Worm (Caenorhabditis elegans) whole organism, mixed stage, embryonic: Measurements from ENCODE around the gene mrps-34.

Experiments used
- M03D4.4 ChIP-seq: sonication (generic microtip); optimal IDR thresholded peaks from 2 replicates; lab custom pipeline; 2017; ENCODE audit warnings: mild to moderate bottlenecking, missing genetic modification characterization, missing compliant biosample characterization
- bed-3 ChIP-seq: fragments of 200-800 bp; sonication (Bioruptor generic); optimal IDR thresholded peaks from 3 replicates; lab custom pipeline; 2018; ENCODE audit warnings: mild to moderate bottlenecking, missing genetic modification characterization, moderate library complexity, missing compliant biosample characterization
- blmp-1 ChIP-seq: fragments of 150-350 bp; optimal IDR thresholded peaks from 2 replicates; lab custom pipeline; 2014; ENCODE audit warnings: missing biosample characterization, missing genetic modification characterization
- ceh-39 ChIP-seq: fragments of 150-350 bp; optimal IDR thresholded peaks from 2 replicates; lab custom pipeline; 2014; ENCODE audit warnings: missing biosample characterization, missing genetic modification characterization
- ceh-43 ChIP-seq: fragments of 200-800 bp; sonication (Bioruptor generic); optimal IDR thresholded peaks from 2 replicates; lab custom pipeline; 2018; ENCODE audit warnings: mild to moderate bottlenecking, missing genetic modification characterization, moderate library complexity, missing compliant biosample characterization
- ceh-83 ChIP-seq: fragments of 200-800 bp; sonication (Bioruptor generic); optimal IDR thresholded peaks from 2 replicates; lab custom pipeline; 2018; ENCODE audit warnings: mild to moderate bottlenecking, missing genetic modification characterization, missing compliant biosample characterization
- ces-1 ChIP-seq: fragments of 150-350 bp; optimal IDR thresholded peaks from 2 replicates; lab custom pipeline; 2014; ENCODE audit warnings: missing biosample characterization, missing genetic modification reagents, missing genetic modification characterization
- cnd-1 ChIP-seq: fragments of 200-800 bp; sonication (Bioruptor generic); optimal IDR thresholded peaks from 2 replicates; lab custom pipeline; 2018; ENCODE audit warnings: mild to moderate bottlenecking, missing genetic modification characterization, missing compliant biosample characterization
- drap-1 ChIP-seq: fragments of 200-800 bp; sonication (Bioruptor generic); optimal IDR thresholded peaks from 3 replicates; lab custom pipeline; 2018; ENCODE audit warnings: mild to moderate bottlenecking, missing genetic modification characterization, missing compliant biosample characterization
- elt-1 ChIP-seq: sonication (generic microtip); optimal IDR thresholded peaks from 2 replicates; lab custom pipeline; 2017; ENCODE audit warnings: missing genetic modification characterization, mild to moderate bottlenecking, missing compliant biosample characterization, antibody characterized with exemption, moderate library complexity, borderline replicate concordance; ENCODE audit not compliant: insufficient read depth
- elt-3 ChIP-seq: fragments of 150-350 bp; optimal IDR thresholded peaks from 2 replicates; lab custom pipeline; 2014; ENCODE audit warnings: missing biosample characterization, missing genetic modification characterization
- flh-1 ChIP-seq: fragments of 200-800 bp; sonication (Bioruptor generic); optimal IDR thresholded peaks from 2 replicates; lab custom pipeline; 2018; ENCODE audit warnings: mild to moderate bottlenecking, missing genetic modification characterization, moderate library complexity, missing compliant biosample characterization
- ham-2 ChIP-seq: fragments of 200-800 bp; sonication (Bioruptor generic); optimal IDR thresholded peaks from 2 replicates; lab custom pipeline; 2018; ENCODE audit warnings: mild to moderate bottlenecking, missing genetic modification characterization, missing compliant biosample characterization
- hlh-1 ChIP-seq: fragments of 150-350 bp; optimal IDR thresholded peaks from 2 replicates; lab custom pipeline; 2014; ENCODE audit warnings: missing biosample characterization, missing genetic modification reagents, missing genetic modification characterization
- lin-13 ChIP-seq: fragments of 150-350 bp; optimal IDR thresholded peaks from 2 replicates; lab custom pipeline; 2014; ENCODE audit warnings: missing biosample characterization, missing genetic modification characterization
- lin-32 ChIP-seq: fragments of 200-800 bp; sonication (Bioruptor generic); optimal IDR thresholded peaks from 2 replicates; lab custom pipeline; 2018; ENCODE audit warnings: mild to moderate bottlenecking, missing genetic modification characterization, missing compliant biosample characterization
- lsy-2 ChIP-seq: fragments of 150-350 bp; optimal IDR thresholded peaks from 2 replicates; lab custom pipeline; 2014; ENCODE audit warnings: missing biosample characterization, missing genetic modification characterization
- mab-5 ChIP-seq: fragments of 150-350 bp; optimal IDR thresholded peaks from 2 replicates; lab custom pipeline; 2014; ENCODE audit warnings: missing biosample characterization, missing genetic modification characterization
- mep-1 ChIP-seq: fragments of 150-350 bp; optimal IDR thresholded peaks from 2 replicates; lab custom pipeline; 2017; ENCODE audit warnings: missing biosample characterization, missing genetic modification reagents, missing genetic modification characterization, inconsistent platforms
- mls-2 ChIP-seq: sonication (generic microtip); optimal IDR thresholded peaks from 2 replicates; lab custom pipeline; 2016; ENCODE audit warnings: mild to moderate bottlenecking, missing genetic modification characterization, moderate library complexity, missing compliant biosample characterization
- nhr-12 ChIP-seq: fragments of 150-350 bp; optimal IDR thresholded peaks from 2 replicates; lab custom pipeline; 2014; ENCODE audit warnings: missing biosample characterization, missing genetic modification characterization
- nhr-2 ChIP-seq: fragments of 150-350 bp; optimal IDR thresholded peaks from 2 replicates; lab custom pipeline; 2014; ENCODE audit warnings: missing biosample characterization, missing genetic modification characterization
- nhr-237 ChIP-seq: fragments of 150-350 bp; optimal IDR thresholded peaks from 2 replicates; lab custom pipeline; 2014; ENCODE audit warnings: missing biosample characterization, missing genetic modification characterization
- nhr-76 ChIP-seq: sonication (generic microtip); optimal IDR thresholded peaks from 2 replicates; lab custom pipeline; 2017; ENCODE audit warnings: missing biosample characterization, missing genetic modification characterization
- pha-4 ChIP-seq: fragments of 150-350 bp; optimal IDR thresholded peaks from 2 replicates; lab custom pipeline; 2018; ENCODE audit warnings: missing biosample characterization, missing genetic modification reagents, missing genetic modification characterization
- snpc-4 ChIP-seq: fragments of 150-350 bp; optimal IDR thresholded peaks from 2 replicates; lab custom pipeline; 2014; ENCODE audit warnings: missing biosample characterization, missing genetic modification characterization
- sptf-1 ChIP-seq: sonication (generic microtip); optimal IDR thresholded peaks from 2 replicates; lab custom pipeline; 2017; ENCODE audit warnings: mild to moderate bottlenecking, missing genetic modification characterization, moderate library complexity, missing compliant biosample characterization
- tbx-8 ChIP-seq: fragments of 200-800 bp; sonication (Bioruptor generic); optimal IDR thresholded peaks from 2 replicates; lab custom pipeline; 2018; ENCODE audit warnings: mild to moderate bottlenecking, missing genetic modification characterization, moderate library complexity, missing compliant biosample characterization
- unc-120 ChIP-seq: sonication (generic microtip); optimal IDR thresholded peaks from 2 replicates; lab custom pipeline; 2017; ENCODE audit warnings: missing genetic modification characterization, missing compliant biosample characterization; ENCODE audit not compliant: poor library complexity, severe bottlenecking
- zip-8 ChIP-seq: fragments of 150-350 bp; optimal IDR thresholded peaks from 2 replicates; lab custom pipeline; 2014; ENCODE audit warnings: missing biosample characterization, missing genetic modification characterization
- ztf-11 ChIP-seq: fragments of 150-350 bp; optimal IDR thresholded peaks from 2 replicates; lab custom pipeline; 2014; ENCODE audit warnings: missing biosample characterization, missing genetic modification characterization

Gene mrps-34

DNA sequence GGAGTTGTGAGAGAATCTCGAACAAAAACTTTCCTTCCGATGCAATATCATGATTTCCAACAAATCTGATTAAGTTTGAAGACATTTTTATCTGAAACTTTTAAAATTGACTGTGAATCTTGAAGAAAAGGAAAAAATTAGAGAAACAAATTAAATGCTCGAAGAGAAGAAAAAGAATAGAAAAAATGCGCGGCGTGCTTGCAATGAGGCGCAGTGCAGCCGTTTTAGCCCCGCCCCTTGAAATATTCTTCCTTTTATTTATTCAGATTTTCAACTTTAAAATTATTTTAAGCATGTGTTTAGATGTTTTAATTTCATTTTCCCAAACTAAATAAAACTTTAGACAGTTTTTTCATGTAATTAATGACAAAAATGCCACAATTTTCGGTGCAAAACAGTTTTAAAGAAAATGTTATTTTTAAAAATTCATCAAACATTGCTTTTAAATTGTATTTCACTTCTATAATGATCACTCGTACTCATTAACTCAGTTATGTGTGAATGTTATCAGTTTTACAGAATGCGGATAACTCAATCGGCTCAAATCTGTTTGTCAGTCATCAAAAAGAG lies at the start of gene mrps-34, which contains the start of gene cisd-3.1:
mrps-34 (minus strand) TSS at position 91 of the 570 bp plus-strand sequence.
cisd-3.1 (plus strand) TSS at position 520 of the 570 bp plus-strand sequence.
- TF ChIP-seq mab-5 (tag; lab: Kevin White, UChicago), result peak; percentile 16
- TF ChIP-seq ceh-43 (GFP tag; lab: Kevin White, UChicago), result peak; percentile 58
- peak; percentile 58 for TF ChIP-seq sptf-1
- peak; percentile 47 for TF ChIP-seq lsy-2 (tag; lab: Kevin White, UChicago)
- TF ChIP-seq blmp-1 (tag; lab: Kevin White, UChicago), result peak; percentile 23
- peak; percentile 57 for TF ChIP-seq M03D4.4 (tag; lab: Kevin White, UChicago)
- peak; percentile 18 for TF ChIP-seq hlh-1
- no peak for TF ChIP-seq drap-1 (GFP tag; lab: Kevin White, UChicago)
- no peak for TF ChIP-seq ces-1 (GFP tag; lab: Kevin White, UChicago)
- TF ChIP-seq nhr-237, result no peak
- TF ChIP-seq mls-2, result peak; percentile 32
- TF ChIP-seq elt-3 (tag; lab: Kevin White, UChicago), result no peak
- TF ChIP-seq unc-120 (tag; lab: Kevin White, UChicago), result peak; percentile 6
- TF ChIP-seq mep-1 (tag; lab: Kevin White, UChicago), result peak; percentile 26
- TF ChIP-seq bed-3 (GFP tag; lab: Kevin White, UChicago), result no peak
- peak; percentile 12 for TF ChIP-seq cnd-1
- TF ChIP-seq, all 35 proteins: peak for 11

DNA sequence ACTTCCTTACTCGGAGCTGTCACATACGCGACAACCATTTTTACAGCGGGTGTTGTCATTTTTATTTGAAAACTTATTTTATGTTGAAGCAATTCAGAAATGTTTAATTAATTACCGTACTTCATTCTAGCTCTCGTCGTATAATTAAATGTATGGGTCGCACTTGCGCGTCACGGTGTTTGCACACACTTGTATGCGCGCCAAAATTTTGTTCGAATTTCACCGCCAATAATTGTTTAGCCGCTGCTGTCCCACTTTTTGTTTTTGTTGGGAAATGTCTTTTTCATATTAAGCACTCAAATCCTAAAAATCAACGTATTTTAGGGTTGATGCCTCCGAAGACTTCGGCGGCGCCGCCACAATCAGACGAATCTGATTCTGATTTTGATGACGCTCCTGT lies 44.9 kb upstream of the mrps-34 start, which contains the start of the genes F35G12.7 and smc-4:
F35G12.7 (minus strand) TSS at position 154 of the 400 bp plus-strand sequence.
smc-4 (plus strand) TSS at position 325 of the 400 bp plus-strand sequence.
- TF ChIP-seq lin-32 (no peak), snpc-4 (tag; lab: Kevin White, UChicago) (no peak), ces-1 (GFP tag; lab: Kevin White, UChicago) (peak; percentile 91), tbx-8 (no peak), lin-13 (tag; lab: Kevin White, UChicago) (peak; percentile 19), nhr-2 (tag; lab: Kevin White, UChicago) (no peak), lsy-2 (tag; lab: Kevin White, UChicago) (peak; percentile 92), ceh-43 (GFP tag; lab: Kevin White, UChicago) (peak; percentile 40), pha-4 (tag; lab: Kevin White, UChicago) (peak; percentile 48), ztf-11 (tag; lab: Kevin White, UChicago) (no peak), nhr-237 (no peak), ham-2 (peak; percentile 28), flh-1 (no peak), ceh-39 (tag; lab: Kevin White, UChicago) (no peak), hlh-1 (no peak), mab-5 (tag; lab: Kevin White, UChicago) (no peak), nhr-12 (tag; lab: Kevin White, UChicago) (no peak)
- TF ChIP-seq, all 35 proteins: peak for 6

DNA sequence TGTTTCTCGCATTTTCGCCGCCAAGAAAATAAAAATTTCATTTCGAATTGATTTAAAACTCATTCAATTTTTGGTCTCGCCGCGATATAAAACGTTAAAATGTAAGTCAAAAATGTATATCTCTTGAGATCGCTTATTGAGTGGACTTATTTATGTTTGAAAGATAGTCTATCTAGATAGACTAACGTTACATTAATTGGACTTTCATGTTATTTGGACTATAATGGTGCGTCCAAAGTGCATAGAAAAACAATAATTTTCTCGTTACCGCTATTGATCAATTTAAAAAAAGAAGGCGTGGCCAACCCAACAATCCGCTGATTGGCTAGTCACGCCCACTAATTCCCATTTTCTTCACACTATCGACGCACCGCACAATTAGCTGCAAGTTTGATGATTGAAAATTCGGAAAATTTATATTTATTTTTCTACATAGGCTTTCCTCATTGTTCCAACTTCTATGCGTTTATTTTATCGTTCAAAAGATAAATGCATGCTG lies 41.9 kb upstream of the mrps-34 start, which contains the start of gene F35G12.5:
F35G12.5 (plus strand) TSS at position 51 of the 499 bp plus-strand sequence.
- TF ChIP-seq ham-2, result no peak

ce11 chrIII:4581495-4581894 lies 39.2 kb upstream of the mrps-34 start, which contains the start of gene F35G12.12:
Gene F35G12.12, plus strand, starts transcription at chrIII:4581795.
- TF ChIP-seq snpc-4 (tag; lab: Kevin White, UChicago) (no peak), ztf-11 (tag; lab: Kevin White, UChicago) (no peak), elt-3 (tag; lab: Kevin White, UChicago) (no peak), cnd-1 (no peak), ham-2 (no peak), nhr-76 (no peak)

DNA sequence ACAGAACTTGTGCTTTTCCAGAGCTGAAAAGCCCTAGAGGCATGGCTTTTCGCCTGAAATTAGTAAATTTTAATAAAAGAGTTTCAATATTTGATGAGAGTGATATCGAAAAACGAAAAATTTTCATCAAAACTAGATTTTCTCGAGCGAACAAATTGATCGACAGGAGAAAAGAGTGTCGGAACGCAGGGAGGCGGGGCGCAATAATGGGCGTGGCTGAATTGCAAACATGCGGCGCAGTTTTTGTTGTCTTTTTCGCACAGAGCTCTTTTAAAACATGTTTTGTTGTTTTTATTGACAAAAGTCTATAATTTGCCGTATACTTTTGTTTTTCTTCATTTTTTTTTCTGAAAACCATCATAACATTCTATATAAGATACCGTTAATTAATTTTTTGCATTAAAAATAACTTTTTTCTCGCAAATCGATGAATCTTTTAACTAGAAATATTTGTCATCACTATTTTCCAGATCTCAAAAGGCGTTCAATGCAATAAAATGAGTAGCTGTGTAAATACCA lies 36.2 kb upstream of the mrps-34 start, which contains the start of the genes sel-5 and wdr-48:
sel-5 (minus strand) TSS at position 53 of the 519 bp plus-strand sequence.
wdr-48 (plus strand) TSS at position 469 of the 519 bp plus-strand sequence.
- no peak for TF ChIP-seq zip-8 (tag; lab: Kevin White, UChicago)
- no peak for TF ChIP-seq elt-1
- no peak for TF ChIP-seq blmp-1 (tag; lab: Kevin White, UChicago)
- TF ChIP-seq hlh-1, result no peak
- peak; percentile 39 for TF ChIP-seq mep-1 (tag; lab: Kevin White, UChicago)
- peak; percentile 33 for TF ChIP-seq lin-13 (tag; lab: Kevin White, UChicago)
- no peak for TF ChIP-seq ceh-83 (GFP tag; lab: Kevin White, UChicago)
- TF ChIP-seq ces-1 (GFP tag; lab: Kevin White, UChicago), result peak; percentile 32
- no peak for TF ChIP-seq nhr-12 (tag; lab: Kevin White, UChicago)
- TF ChIP-seq flh-1, result no peak
- TF ChIP-seq unc-120 (tag; lab: Kevin White, UChicago), result peak; percentile 34
- TF ChIP-seq lsy-2 (tag; lab: Kevin White, UChicago), result peak; percentile 74
